Comparison of ENCODE assay signal across 1 fruit fly cellular context in the genomic region with DNA sequence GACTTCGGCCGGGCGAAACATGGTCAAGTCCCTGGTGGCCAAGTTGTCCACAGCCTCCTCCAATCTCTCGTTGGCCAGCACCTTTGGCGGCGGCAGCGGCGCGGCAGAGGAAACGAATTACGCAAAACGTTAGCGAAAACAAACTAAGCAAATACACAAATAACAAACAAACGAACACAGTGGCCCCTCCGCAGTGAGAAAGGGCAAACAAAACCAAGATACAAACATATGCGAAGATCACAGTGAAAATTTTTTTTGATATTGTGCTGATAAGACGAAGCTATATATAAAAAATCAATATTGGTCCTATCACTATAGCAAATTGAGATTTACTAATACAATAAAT.
TF ChIP-seq lines count a peak whose summit lies in the region.

No protein-coding gene starts in this region.

TF ChIP-seq in whole organism, embryonic, 481 proteins besides CTCF, POLR2A, EP300 and RAD21 (continued from another document and continues in another):
- TF ChIP-seq NK7.1 (GFP tag; optimal IDR thresholded peaks at IDR 0.05; lab: Kevin White, UChicago) (no peak), Hr39 (optimal IDR thresholded peaks at IDR 0.05; lab: Kevin White, UChicago) (no peak), HHEX (GFP tag; optimal IDR thresholded peaks at IDR 0.05; lab: Kevin White, UChicago) (peak; percentile 19), grau (tag; optimal IDR thresholded peaks at IDR 0.05; lab: Kevin White, UChicago) (peak; percentile 75), CG43689 (GFP tag; IDR thresholded peaks at IDR 0.05; lab: Robert Waterston, UW) (no peak), vnd (GFP tag; IDR thresholded peaks at IDR 0.05; lab: Robert Waterston, UW; ENCODE audit: partially characterized antibody) (no peak), CG6854 (GFP tag; optimal IDR thresholded peaks at IDR 0.05; lab: Kevin White, UChicago) (no peak), salm (tag; optimal IDR thresholded peaks at IDR 0.05; lab: Kevin White, UChicago) (no peak), seq (GFP tag; IDR thresholded peaks at IDR 0.05; lab: Robert Waterston, UW) (peak; percentile 35; the same call in 1 of the 2 replicates), CG17829 (tag; optimal IDR thresholded peaks at IDR 0.05; lab: Kevin White, UChicago) (no peak), btn (GFP tag; optimal IDR thresholded peaks at IDR 0.05; lab: Kevin White, UChicago) (no peak), CG14014 (GFP tag; IDR thresholded peaks at IDR 0.05; lab: Robert Waterston, UW) (no peak), CG8281 (tag; optimal IDR thresholded peaks at IDR 0.05; lab: Kevin White, UChicago) (no peak), tin (GFP tag; optimal IDR thresholded peaks at IDR 0.05; lab: Kevin White, UChicago) (no peak), CG10321 (GFP tag; IDR thresholded peaks at IDR 0.05; lab: Robert Waterston, UW) (no peak), tap (tag; optimal IDR thresholded peaks at IDR 0.05; lab: Kevin White, UChicago) (no peak), Sox102F (GFP tag; optimal IDR thresholded peaks at IDR 0.05; lab: Kevin White, UChicago) (no peak), otp (GFP tag; IDR thresholded peaks at IDR 0.05; lab: Robert Waterston, UW) (no peak), CG7556 (GFP tag; optimal IDR thresholded peaks at IDR 0.05; lab: Kevin White, UChicago) (no peak), CG30431 (GFP tag; optimal IDR thresholded peaks at IDR 0.05; lab: Kevin White, UChicago) (no peak), CG12236 (GFP tag; optimal IDR thresholded peaks at IDR 0.05; lab: Kevin White, UChicago) (no peak), CG16813 (GFP tag; IDR thresholded peaks at IDR 0.05; lab: Robert Waterston, UW; ENCODE audit: partially characterized antibody) (no peak), TFAM (GFP tag; optimal IDR thresholded peaks at IDR 0.05; lab: Kevin White, UChicago) (no peak), Adf1 (GFP tag; IDR thresholded peaks at IDR 0.05; lab: Robert Waterston, UW) (peak; percentile 46; the same call in 1 of the 2 replicates), Mad (GFP tag; optimal IDR thresholded peaks at IDR 0.05; lab: Kevin White, UChicago) (no peak), ap (GFP tag; IDR thresholded peaks at IDR 0.05; lab: Robert Waterston, UW) (no peak), Jarid2 (GFP tag; optimal IDR thresholded peaks at IDR 0.05; lab: Kevin White, UChicago) (no peak), CG1529 (GFP tag; optimal IDR thresholded peaks at IDR 0.05; lab: Kevin White, UChicago) (no peak), dmrt99B (tag; optimal IDR thresholded peaks at IDR 0.05; lab: Kevin White, UChicago) (no peak), CG9932 (GFP tag; IDR thresholded peaks at IDR 0.05; lab: Robert Waterston, UW) (peak; percentile 40; the same call in 1 of the 2 replicates), CG18476 (GFP tag; optimal IDR thresholded peaks at IDR 0.05; lab: Kevin White, UChicago) (no peak), bigmax (GFP tag; optimal IDR thresholded peaks at IDR 0.05; lab: Kevin White, UChicago) (no peak), CG16815 (GFP tag; optimal IDR thresholded peaks at IDR 0.05; lab: Kevin White, UChicago) (no peak), CG6791 (GFP tag; IDR thresholded peaks at IDR 0.05; lab: Robert Waterston, UW; ENCODE audit: partially characterized antibody) (no peak), CG17912 (GFP tag; optimal IDR thresholded peaks at IDR 0.05; lab: Kevin White, UChicago) (no peak), CG3995 (GFP tag; optimal IDR thresholded peaks at IDR 0.05; lab: Kevin White, UChicago) (no peak), Ada2b (GFP tag; IDR thresholded peaks at IDR 0.05; lab: Robert Waterston, UW) (no peak), Kr (GFP tag; optimal IDR thresholded peaks at IDR 0.05; lab: Kevin White, UChicago) (no peak), CG9876 (GFP tag; optimal IDR thresholded peaks at IDR 0.05; lab: Kevin White, UChicago) (no peak), CG2889 (GFP tag; IDR thresholded peaks at IDR 0.05; lab: Robert Waterston, UW) (no peak), disco-r (GFP tag; optimal IDR thresholded peaks at IDR 0.05; lab: Kevin White, UChicago) (no peak), Sry-β (GFP tag; optimal IDR thresholded peaks at IDR 0.05; lab: Kevin White, UChicago) (no peak), danr (GFP tag; IDR thresholded peaks at IDR 0.05; lab: Robert Waterston, UW) (no peak), nom (GFP tag; optimal IDR thresholded peaks at IDR 0.05; lab: Kevin White, UChicago) (no peak), jumu (GFP tag; optimal IDR thresholded peaks at IDR 0.05; lab: Kevin White, UChicago) (no peak), eve (GFP tag; optimal IDR thresholded peaks at IDR 0.05; lab: Kevin White, UChicago) (no peak), CG17612 (GFP tag; IDR thresholded peaks at IDR 0.05; lab: Robert Waterston, UW) (no peak), br (optimal IDR thresholded peaks at IDR 0.05; lab: Kevin White, UChicago) (no peak), Drgx (GFP tag; IDR thresholded peaks at IDR 0.05; lab: Robert Waterston, UW) (no peak), CG31388 (GFP tag; optimal IDR thresholded peaks at IDR 0.05; lab: Kevin White, UChicago) (no peak), Fer1 (GFP tag; optimal IDR thresholded peaks at IDR 0.05; lab: Kevin White, UChicago) (no peak), CG2129 (GFP tag; IDR thresholded peaks at IDR 0.05; lab: Robert Waterston, UW; ENCODE audit: partially characterized antibody) (no peak), row (GFP tag; IDR thresholded peaks at IDR 0.05; lab: Robert Waterston, UW) (0 out of 3 replicates have a peak, but pooled peaks have one; percentile 13), dati (GFP tag; IDR thresholded peaks at IDR 0.05; lab: Robert Waterston, UW) (no peak), sug (tag; optimal IDR thresholded peaks at IDR 0.05; lab: Kevin White, UChicago) (no peak), CG9727 (GFP tag; optimal IDR thresholded peaks at IDR 0.05; lab: Kevin White, UChicago) (peak; percentile 24), ssp (GFP tag; IDR thresholded peaks at IDR 0.05; lab: Robert Waterston, UW) (no peak), E2f1 (GFP tag; IDR thresholded peaks at IDR 0.05; lab: Robert Waterston, UW) (no peak), twi (tag; optimal IDR thresholded peaks at IDR 0.05; lab: Kevin White, UChicago) (no peak), chinmo (GFP tag; IDR thresholded peaks at IDR 0.05; lab: Robert Waterston, UW; ENCODE audit: partially characterized antibody) (no peak), chm (GFP tag; IDR thresholded peaks at IDR 0.05; lab: Robert Waterston, UW) (no peak), yki (optimal IDR thresholded peaks at IDR 0.05; lab: Kevin White, UChicago) (no peak), usp (GFP tag; optimal IDR thresholded peaks at IDR 0.05; lab: Kevin White, UChicago) (no peak), fd102C (GFP tag; optimal IDR thresholded peaks at IDR 0.05; lab: Kevin White, UChicago) (no peak), Trl (optimal IDR thresholded peaks at IDR 0.05; lab: Kevin White, UChicago) (no peak), Trl (GFP tag; optimal IDR thresholded peaks at IDR 0.05; lab: Kevin White, UChicago) (no peak), abd-A (tag; optimal IDR thresholded peaks at IDR 0.05; lab: Kevin White, UChicago) (no peak), gcm (GFP tag; optimal IDR thresholded peaks at IDR 0.05; lab: Kevin White, UChicago) (no peak), run (tag; optimal IDR thresholded peaks at IDR 0.05; lab: Kevin White, UChicago) (no peak), CG9437 (GFP tag; optimal IDR thresholded peaks at IDR 0.05; lab: Kevin White, UChicago) (no peak), Dbx (GFP tag; IDR thresholded peaks at IDR 0.05; lab: Robert Waterston, UW) (no peak), CG17186 (GFP tag; optimal IDR thresholded peaks at IDR 0.05; lab: Kevin White, UChicago) (no peak), ci (GFP tag; IDR thresholded peaks at IDR 0.05; lab: Robert Waterston, UW) (peak; percentile 48; the same call in 1 of the 3 replicates), cad (GFP tag; optimal IDR thresholded peaks at IDR 0.05; lab: Kevin White, UChicago) (no peak), D19A (tag; optimal IDR thresholded peaks at IDR 0.05; lab: Kevin White, UChicago) (no peak), CG33213 (GFP tag; optimal IDR thresholded peaks at IDR 0.05; lab: Kevin White, UChicago) (no peak), Rfx (GFP tag; IDR thresholded peaks at IDR 0.05; lab: Robert Waterston, UW) (peak; percentile 53), so (GFP tag; IDR thresholded peaks at IDR 0.05; lab: Robert Waterston, UW) (0 out of 3 replicates have a peak, but pooled peaks have one; percentile 3), sisA (GFP tag; IDR thresholded peaks at IDR 0.05; lab: Robert Waterston, UW) (no peak), Neu2 (GFP tag; optimal IDR thresholded peaks at IDR 0.05; lab: Kevin White, UChicago; ENCODE audit: borderline replicate concordance) (no peak), gsb (GFP tag; IDR thresholded peaks at IDR 0.05; lab: Robert Waterston, UW) (no peak), gem (tag; optimal IDR thresholded peaks at IDR 0.05; lab: Kevin White, UChicago) (no peak), crol (GFP tag; IDR thresholded peaks at IDR 0.05; lab: Robert Waterston, UW) (no peak), CG3847 (GFP tag; IDR thresholded peaks at IDR 0.05; lab: Robert Waterston, UW) (no peak; the same call in 1 of the 2 replicates), amos (GFP tag; IDR thresholded peaks at IDR 0.05; lab: Robert Waterston, UW; ENCODE audit: partially characterized antibody) (no peak), sob (GFP tag; IDR thresholded peaks at IDR 0.05; lab: Robert Waterston, UW) (no peak), zf30C (GFP tag; optimal IDR thresholded peaks at IDR 0.05; lab: Kevin White, UChicago) (no peak), pb (GFP tag; optimal IDR thresholded peaks at IDR 0.05; lab: Kevin White, UChicago) (no peak), Six4 (GFP tag; optimal IDR thresholded peaks at IDR 0.05; lab: Kevin White, UChicago) (no peak), CG4730 (GFP tag; IDR thresholded peaks at IDR 0.05; lab: Robert Waterston, UW) (no peak), B-H2 (GFP tag; optimal IDR thresholded peaks at IDR 0.05; lab: Kevin White, UChicago) (no peak), Atf6 (GFP tag; IDR thresholded peaks at IDR 0.05; lab: Robert Waterston, UW) (peak; percentile 53; the same call in 1 of the 2 replicates), CG16779 (GFP tag; IDR thresholded peaks at IDR 0.05; lab: Robert Waterston, UW) (no peak), CG11723 (GFP tag; optimal IDR thresholded peaks at IDR 0.05; lab: Kevin White, UChicago) (no peak), CG14965 (GFP tag; optimal IDR thresholded peaks at IDR 0.05; lab: Kevin White, UChicago; ENCODE audit: borderline replicate concordance) (no peak), maf-S (GFP tag; optimal IDR thresholded peaks at IDR 0.05; lab: Kevin White, UChicago) (no peak), CG14441 (GFP tag; IDR thresholded peaks at IDR 0.05; lab: Robert Waterston, UW) (0 out of 2 replicates have a peak, but pooled peaks have one; percentile 31), sima (GFP tag; optimal IDR thresholded peaks at IDR 0.05; lab: Kevin White, UChicago) (no peak), CG4404 (GFP tag; IDR thresholded peaks at IDR 0.05; lab: Robert Waterston, UW) (no peak), Deaf1 (tag; optimal IDR thresholded peaks at IDR 0.05; lab: Kevin White, UChicago) (no peak), CG12219 (GFP tag; optimal IDR thresholded peaks at IDR 0.05; lab: Kevin White, UChicago) (no peak), pho (GFP tag; optimal IDR thresholded peaks at IDR 0.05; lab: Kevin White, UChicago) (no peak), ro (GFP tag; IDR thresholded peaks at IDR 0.05; lab: Robert Waterston, UW) (no peak), Dref (GFP tag; IDR thresholded peaks at IDR 0.05; lab: Robert Waterston, UW) (no peak), ac (GFP tag; optimal IDR thresholded peaks at IDR 0.05; lab: Kevin White, UChicago) (no peak), CG11093 (GFP tag; IDR thresholded peaks at IDR 0.05; lab: Robert Waterston, UW) (no peak), Dip2 (GFP tag; IDR thresholded peaks at IDR 0.05; lab: Robert Waterston, UW) (no peak), Dll (GFP tag; IDR thresholded peaks at IDR 0.05; lab: Robert Waterston, UW; ENCODE audit: partially characterized antibody) (no peak), odd (GFP tag; optimal IDR thresholded peaks at IDR 0.05; lab: Kevin White, UChicago) (no peak), CG17802 (tag; optimal IDR thresholded peaks at IDR 0.05; lab: Kevin White, UChicago) (no peak), CG31365 (tag; optimal IDR thresholded peaks at IDR 0.05; lab: Kevin White, UChicago) (no peak), bsh (GFP tag; optimal IDR thresholded peaks at IDR 0.05; lab: Kevin White, UChicago) (no peak), CG15514 (GFP tag; optimal IDR thresholded peaks at IDR 0.05; lab: Kevin White, UChicago) (peak; percentile 35), CG10462 (GFP tag; optimal IDR thresholded peaks at IDR 0.05; lab: Kevin White, UChicago) (no peak), Gsc (GFP tag; IDR thresholded peaks at IDR 0.05; lab: Robert Waterston, UW) (no peak), CG13123 (GFP tag; optimal IDR thresholded peaks at IDR 0.05; lab: Kevin White, UChicago) (no peak), Oaz (GFP tag; IDR thresholded peaks at IDR 0.05; lab: Robert Waterston, UW) (no peak), stc (GFP tag; IDR thresholded peaks at IDR 0.05; lab: Robert Waterston, UW) (no peak), Meics (GFP tag; optimal IDR thresholded peaks at IDR 0.05; lab: Kevin White, UChicago) (no peak), CG10267 (tag; optimal IDR thresholded peaks at IDR 0.05; lab: Kevin White, UChicago) (no peak), z (GFP tag; IDR thresholded peaks at IDR 0.05; lab: Robert Waterston, UW) (no peak), lov (optimal IDR thresholded peaks at IDR 0.05; lab: Kevin White, UChicago) (no peak), lov (GFP tag; IDR thresholded peaks at IDR 0.05; lab: Robert Waterston, UW) (no peak), CG5180 (GFP tag; optimal IDR thresholded peaks at IDR 0.05; lab: Kevin White, UChicago) (no peak), CG4282 (GFP tag; optimal IDR thresholded peaks at IDR 0.05; lab: Kevin White, UChicago) (no peak), MTF-1 (GFP tag; optimal IDR thresholded peaks at IDR 0.05; lab: Kevin White, UChicago; ENCODE audit: borderline replicate concordance) (peak; percentile 15), trh (GFP tag; optimal IDR thresholded peaks at IDR 0.05; lab: Kevin White, UChicago) (no peak), PHDP (tag; optimal IDR thresholded peaks at IDR 0.05; lab: Kevin White, UChicago) (no peak), oc (tag; optimal IDR thresholded peaks at IDR 0.05; lab: Kevin White, UChicago) (no peak), Lpt (GFP tag; optimal IDR thresholded peaks at IDR 0.05; lab: Kevin White, UChicago) (no peak), CHES-1-like (GFP tag; optimal IDR thresholded peaks at IDR 0.05; lab: Kevin White, UChicago) (peak; percentile 35), gro (GFP tag; optimal IDR thresholded peaks at IDR 0.05; lab: Kevin White, UChicago) (no peak), CG15479 (GFP tag; optimal IDR thresholded peaks at IDR 0.05; lab: Kevin White, UChicago) (no peak), fu2 (GFP tag; optimal IDR thresholded peaks at IDR 0.05; lab: Kevin White, UChicago) (peak; percentile 11)
